Fruit fly (Drosophila melanogaster) whole organism, adult: ENCODE data around the gene pav.

ENCODE experiments used
- CG11617 ChIP-seq: fragments of 200-800 bp; sonication (Bioruptor generic); optimal IDR thresholded peaks from 2 replicates; lab custom pipeline; 2017; ENCODE audit warnings: mild to moderate bottlenecking, missing biosample characterization, missing genetic modification reagents, missing genetic modification characterization
- CG14711 ChIP-seq: fragments of 200-800 bp; sonication (Bioruptor generic); optimal IDR thresholded peaks from 2 replicates; lab custom pipeline; 2018; ENCODE audit warnings: missing biosample characterization, mild to moderate bottlenecking, missing genetic modification characterization, moderate library complexity
- CG1620 ChIP-seq: fragments of 200-800 bp; sonication (Bioruptor generic); optimal IDR thresholded peaks from 2 replicates; lab custom pipeline; 2016; ENCODE audit warnings: missing biosample characterization, missing genetic modification characterization
- CG5204 ChIP-seq: fragments of 200-800 bp; sonication (Bioruptor generic); optimal IDR thresholded peaks from 2 replicates; lab custom pipeline; 2016; ENCODE audit warnings: missing biosample characterization, missing genetic modification characterization
- CG7101 ChIP-seq: fragments of 200-800 bp; sonication (Bioruptor generic); optimal IDR thresholded peaks from 2 replicates; lab custom pipeline; 2018; ENCODE audit warnings: missing biosample characterization, mild to moderate bottlenecking, missing genetic modification characterization, moderate library complexity
- Mnt ChIP-seq: fragments of 200-800 bp; sonication (Bioruptor generic); optimal IDR thresholded peaks from 2 replicates; lab custom pipeline; 2016; ENCODE audit warnings: missing biosample characterization, mild to moderate bottlenecking, missing genetic modification characterization
- bab1 ChIP-seq: fragments of 200-800 bp; sonication (Bioruptor generic); optimal IDR thresholded peaks from 3 replicates; lab custom pipeline; 2019; ENCODE audit warnings: missing biosample characterization, mild to moderate bottlenecking, missing genetic modification characterization, moderate library complexity
- cic ChIP-seq: fragments of 200-800 bp; sonication (Bioruptor generic); optimal IDR thresholded peaks from 2 replicates; lab custom pipeline; 2017; ENCODE audit warnings: missing biosample characterization, mild to moderate bottlenecking, missing genetic modification characterization, moderate library complexity
- cnc ChIP-seq, 2 experiments: fragments of >200 bp; optimal IDR thresholded peaks; 2 replicates each; lab custom pipeline; 2017
- kay ChIP-seq: fragments of 200-800 bp; sonication (Bioruptor generic); peaks from one replicate; lab custom pipeline; 2016; ENCODE audit warnings: missing biosample characterization, missing genetic modification characterization, borderline replicate concordance
- ovo ChIP-seq: fragments of 200-800 bp; sonication (Bioruptor generic); optimal IDR thresholded peaks from 2 replicates; lab custom pipeline; 2016; ENCODE audit warnings: missing biosample characterization, missing genetic modification characterization
- pad ChIP-seq: fragments of 200-800 bp; sonication (Bioruptor generic); optimal IDR thresholded peaks from 3 replicates; lab custom pipeline; 2017; ENCODE audit warnings: missing biosample characterization, missing genetic modification characterization, mild to moderate bottlenecking, moderate library complexity, missing genetic modification reagents
- toe ChIP-seq: fragments of 200-800 bp; sonication (Bioruptor generic); optimal IDR thresholded peaks from 2 replicates; lab custom pipeline; 2016; ENCODE audit warnings: missing biosample characterization, missing genetic modification characterization

- TF ChIP-seq CG5204 (no peak), Mnt (GFP tag; lab: Kevin White, UChicago) (no peak), bab1 (GFP tag; lab: Kevin White, UChicago) (no peak), CG7101 (tag; lab: Kevin White, UChicago) (no peak), kay (GFP tag; lab: Kevin White, UChicago) (no peak), ovo (GFP tag; lab: Kevin White, UChicago) (no peak), cic (no peak), cnc (optimal IDR thresholded peaks at IDR 0.05; lab: Kevin White, UChicago) (no peak), CG1620 (GFP tag; lab: Kevin White, UChicago) (no peak), pad (GFP tag; lab: Kevin White, UChicago) (no peak), toe (GFP tag; lab: Kevin White, UChicago) (no peak), CG11617 (GFP tag; lab: Kevin White, UChicago) (no peak), CG14711 (no peak)
These were observed 13.1 kb upstream of the pav start for dm6 chr3L:4229365-4229967.
